Fruit fly (Drosophila melanogaster) whole organism, prepupa: ENCODE measurements around the gene CG42717.

ENCODE experiments used
- CG10669 ChIP-seq: fragments of 200-800 bp; sonication (Bioruptor generic); optimal IDR thresholded peaks from 3 replicates; lab custom pipeline; 2018; ENCODE audit warnings: missing biosample characterization, mild to moderate bottlenecking, missing genetic modification characterization, moderate library complexity
- CG6792 ChIP-seq: fragments of 200-800 bp; sonication (Bioruptor generic); optimal IDR thresholded peaks from 3 replicates; lab custom pipeline; 2016; ENCODE audit warnings: missing biosample characterization, missing genetic modification characterization
- CG8119 ChIP-seq: fragments of 200-800 bp; sonication (Bioruptor generic); IDR thresholded peaks from 3 replicates; pipeline ENCODE4 v1.3.6; 2022; ENCODE audit warnings: missing biosample characterization, missing genetic modification characterization
- Gug ChIP-seq: fragments of 200-800 bp; sonication (Bioruptor generic); IDR thresholded peaks from 2 replicates; pipeline ENCODE4 v1.3.6; 2022; ENCODE audit warnings: missing biosample characterization, missing genetic modification characterization
- Hr39 ChIP-seq: fragments of 200-800 bp; sonication (Bioruptor generic); optimal IDR thresholded peaks from 2 replicates; lab custom pipeline; 2016; ENCODE audit warnings: missing biosample characterization, missing genetic modification characterization
- OdsH ChIP-seq: fragments of 200-800 bp; sonication (Bioruptor generic); optimal IDR thresholded peaks from 3 replicates; lab custom pipeline; 2016; ENCODE audit warnings: missing biosample characterization, missing genetic modification characterization
- achi ChIP-seq: fragments of 200-800 bp; sonication (Bioruptor generic); optimal IDR thresholded peaks from 3 replicates; lab custom pipeline; 2016; ENCODE audit warnings: missing biosample characterization, missing genetic modification characterization
- dac ChIP-seq: fragments of 200-800 bp; sonication (Bioruptor generic); optimal IDR thresholded peaks from 2 replicates; lab custom pipeline; 2017; ENCODE audit warnings: missing biosample characterization, mild to moderate bottlenecking, missing genetic modification characterization
- eg ChIP-seq: fragments of 200-800 bp; sonication (Bioruptor generic); IDR thresholded peaks from 3 replicates; pipeline ENCODE4 v1.3.6; 2022; ENCODE audit warnings: missing biosample characterization, missing genetic modification characterization
- net ChIP-seq: fragments of 200-800 bp; sonication (Bioruptor generic); optimal IDR thresholded peaks from 3 replicates; lab custom pipeline; 2016; ENCODE audit warnings: missing biosample characterization, missing genetic modification characterization
- pdm3 ChIP-seq: fragments of 200-800 bp; sonication (Bioruptor generic); optimal IDR thresholded peaks from 3 replicates; lab custom pipeline; 2016; ENCODE audit warnings: missing biosample characterization, missing genetic modification characterization

DNA sequence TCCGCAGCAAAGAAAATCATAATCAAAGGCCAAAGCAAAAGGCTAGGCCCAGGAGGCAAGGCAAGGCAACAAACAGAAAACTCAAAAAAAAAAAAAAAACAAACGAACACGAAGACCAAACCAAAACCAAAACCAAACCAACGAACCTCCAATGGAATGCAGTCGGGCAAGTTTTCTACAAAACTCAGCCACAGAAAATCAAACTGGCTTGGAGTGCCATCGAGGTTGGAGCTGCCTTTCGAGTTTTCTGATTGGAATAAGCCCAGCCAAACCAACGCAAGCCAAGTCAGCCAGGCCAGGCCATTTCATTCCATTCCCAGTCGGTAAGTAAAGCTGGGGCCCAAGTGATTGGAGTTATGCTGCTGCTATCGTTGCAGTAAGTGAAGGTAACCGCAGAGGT lies 9.7 kb upstream of the CG42717 start:
- no peak for TF ChIP-seq net (GFP tag; lab: Kevin White, UChicago)
- TF ChIP-seq OdsH (GFP tag; lab: Kevin White, UChicago): no peak
- TF ChIP-seq dac (GFP tag; lab: Kevin White, UChicago): no peak
- TF ChIP-seq Gug: no peak
- no peak for TF ChIP-seq Hr39 (GFP tag; lab: Kevin White, UChicago)
- TF ChIP-seq CG6792 (GFP tag; lab: Kevin White, UChicago): no peak
- TF ChIP-seq achi (GFP tag; lab: Kevin White, UChicago): no peak
- no peak for TF ChIP-seq CG8119
- TF ChIP-seq eg (GFP tag; lab: Robert Waterston, UW): no peak
- no peak for TF ChIP-seq CG10669 (GFP tag; lab: Kevin White, UChicago)
- TF ChIP-seq pdm3 (GFP tag; lab: Kevin White, UChicago): no peak
